Worm (Caenorhabditis elegans): ENCODE results near the gene lgx-1.

Gene lgx-1

DNA sequence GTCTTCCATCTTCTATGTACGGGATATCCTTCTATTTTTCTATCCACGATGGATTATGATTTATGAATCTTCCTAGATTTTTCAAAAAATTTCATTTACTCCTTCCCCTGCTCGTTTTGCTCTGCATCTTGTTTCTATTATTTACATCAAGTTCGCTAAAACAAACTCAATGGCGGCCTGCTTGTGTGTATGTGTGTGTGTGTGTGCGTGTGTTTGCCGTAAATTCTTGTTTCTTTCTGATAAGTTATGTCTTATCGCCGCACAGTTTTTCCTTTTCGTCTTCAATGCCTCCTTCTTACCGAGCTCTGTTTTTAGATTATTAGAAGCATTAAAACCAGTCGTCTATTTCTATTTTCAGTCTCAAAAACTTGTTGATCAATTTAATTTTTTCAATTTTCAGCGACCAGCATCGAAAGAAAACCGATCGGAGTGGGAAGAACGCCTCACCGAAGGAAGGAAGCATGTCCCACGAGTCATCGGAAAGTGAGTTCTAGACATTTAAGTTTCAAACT lies 59.0 kb downstream of the lgx-1 start, which contains the start of gene dlg-1:
dlg-1 (plus strand) TSS at position 401 of the 512 bp plus-strand sequence.
- TF ChIP-seq ceh-27 (GFP tag; optimal IDR thresholded peaks at IDR 0.05) (no peak), sdz-38 (tag; optimal IDR thresholded peaks at IDR 0.05) (no peak), mes-4 (tag; optimal IDR thresholded peaks at IDR 0.05) (no peak), lir-1 (GFP tag; conservative IDR thresholded peaks at IDR 0.05) (no peak), K12H6.12 (tag; optimal IDR thresholded peaks at IDR 0.05) (no peak), repo-1 (tag; optimal IDR thresholded peaks at IDR 0.05) (no peak), attf-3 (GFP tag; conservative IDR thresholded peaks at IDR 0.05) (no peak), lsl-1 (GFP tag; optimal IDR thresholded peaks at IDR 0.05) (no peak), let-607 (tag; optimal IDR thresholded peaks at IDR 0.05) (no peak), fkh-3 (tag; optimal IDR thresholded peaks at IDR 0.05) (no peak), B0336.3 (GFP tag; IDR thresholded peaks at IDR 0.05) (no peak), bed-1 (GFP tag; IDR thresholded peaks at IDR 0.05) (no peak), xnd-1 (tag; optimal IDR thresholded peaks at IDR 0.05) (no peak), rpc-1 (optimal IDR thresholded peaks at IDR 0.05) (no peak), rpc-1 (tag; optimal IDR thresholded peaks at IDR 0.05) (no peak), nfya-1 (tag; optimal IDR thresholded peaks at IDR 0.05; ENCODE audit: borderline replicate concordance, insufficient read depth) (no peak), snpc-3.4 (tag; optimal IDR thresholded peaks at IDR 0.05) (no peak)

- TF ChIP-seq madf-6 (GFP tag; IDR thresholded peaks at IDR 0.05) (no peak), ets-4 (GFP tag; optimal IDR thresholded peaks at IDR 0.05) (no peak), ceh-79 (tag; optimal IDR thresholded peaks at IDR 0.05) (no peak), ceh-100 (GFP tag; IDR thresholded peaks at IDR 0.05) (no peak), F52B5.7 (tag; optimal IDR thresholded peaks at IDR 0.05) (no peak), snpc-1.1 (tag; optimal IDR thresholded peaks at IDR 0.05; ENCODE audit: insufficient read depth) (no peak), hmg-1.2 (GFP tag; IDR thresholded peaks at IDR 0.05) (no peak), rec-8 (tag; optimal IDR thresholded peaks at IDR 0.05) (no peak), ztf-28 (GFP tag; IDR thresholded peaks at IDR 0.05) (no peak), egl-18 (GFP tag; IDR thresholded peaks at IDR 0.05) (no peak), hsf-1 (GFP tag; IDR thresholded peaks at IDR 0.05) (no peak), egrh-3 (GFP tag; IDR thresholded peaks at IDR 0.05) (no peak), him-1 (tag; optimal IDR thresholded peaks at IDR 0.05) (no peak), C17E4.6 (GFP tag; IDR thresholded peaks at IDR 0.05) (no peak), cebp-1 (GFP tag; IDR thresholded peaks at IDR 0.05) (no peak), cebp-1 (tag; optimal IDR thresholded peaks at IDR 0.05) (no peak), unc-62 (GFP tag; optimal IDR thresholded peaks at IDR 0.05) (no peak), Y56A3A.18 (GFP tag; IDR thresholded peaks at IDR 0.05) (no peak), Y79H2A.3 (GFP tag; conservative IDR thresholded peaks at IDR 0.05) (no peak), xnd-1 (tag; optimal IDR thresholded peaks at IDR 0.05) (no peak), rpc-1 (optimal IDR thresholded peaks at IDR 0.05) (no peak), rpc-1 (tag; optimal IDR thresholded peaks at IDR 0.05) (no peak)
Measured at ce11 chrX:5478875-5479274, 59.4 kb downstream of the lgx-1 start.

ce11 chrX:5477597-5477996 lies 60.7 kb downstream of the lgx-1 start:
- TF ChIP-seq nhr-120 (GFP tag; IDR thresholded peaks at IDR 0.05) (0 out of 2 replicates have a peak, but pooled peaks have one; percentile 8), ztf-26 (tag; optimal IDR thresholded peaks at IDR 0.05) (no peak), attf-3 (GFP tag; conservative IDR thresholded peaks at IDR 0.05) (no peak)
